Fruit fly (Drosophila melanogaster) whole organism, embryonic: ENCODE results near the gene CG43779.
A peak's percentile ranks its signal among the peaks of the same experiment; 100 is the strongest.

Source experiments
- Aef1 ChIP-seq: fragments of 200-800 bp; sonication (Bioruptor generic); IDR thresholded peaks from 3 replicates; pipeline ENCODE4 v1.3.6; 2022; ENCODE audit warnings: missing biosample characterization, missing genetic modification characterization
- Blimp-1 ChIP-seq: fragments of 200-800 bp; sonication (Bioruptor generic); optimal IDR thresholded peaks from 3 replicates; lab custom pipeline; 2018; ENCODE audit warnings: missing biosample characterization, missing genetic modification characterization, mild to moderate bottlenecking, moderate library complexity, missing genetic modification reagents
- BtbVII ChIP-seq: fragments of 200-800 bp; sonication (Bioruptor generic); optimal IDR thresholded peaks from 3 replicates; lab custom pipeline; 2017; ENCODE audit warnings: missing biosample characterization, mild to moderate bottlenecking, missing genetic modification characterization
- CG10431 ChIP-seq: fragments of 200-800 bp; sonication (Bioruptor generic); optimal IDR thresholded peaks from 3 replicates; lab custom pipeline; 2018; ENCODE audit warnings: missing biosample characterization, mild to moderate bottlenecking, missing genetic modification characterization
- CG11398 ChIP-seq: fragments of 200-800 bp; sonication (Bioruptor generic); optimal IDR thresholded peaks from 2 replicates; lab custom pipeline; 2016; ENCODE audit warnings: missing biosample characterization, missing genetic modification characterization
- CG12071 ChIP-seq: fragments of 200-800 bp; sonication (Bioruptor generic); optimal IDR thresholded peaks from 3 replicates; lab custom pipeline; 2018; ENCODE audit warnings: missing biosample characterization, mild to moderate bottlenecking, missing genetic modification characterization
- CG12104 ChIP-seq: fragments of 200-800 bp; sonication (Bioruptor generic); optimal IDR thresholded peaks from 3 replicates; lab custom pipeline; 2016; ENCODE audit warnings: missing biosample characterization, missing genetic modification characterization
- CG18262 ChIP-seq: fragments of 200-800 bp; optimal IDR thresholded peaks from 3 replicates; lab custom pipeline; 2019; ENCODE audit warnings: missing biosample characterization, mild to moderate bottlenecking, missing genetic modification characterization, moderate library complexity
- CG18619 ChIP-seq: fragments of 200-800 bp; sonication (Bioruptor generic); optimal IDR thresholded peaks from 3 replicates; lab custom pipeline; 2017; ENCODE audit warnings: missing biosample characterization, mild to moderate bottlenecking, missing genetic modification characterization
- CG32772 ChIP-seq: fragments of 200-800 bp; sonication (Bioruptor generic); IDR thresholded peaks from 2 replicates; pipeline ENCODE4 v1.3.6; 2022; ENCODE audit warnings: missing biosample characterization, missing genetic modification characterization
- CG34422 ChIP-seq: fragments of 200-800 bp; sonication (Bioruptor generic); IDR thresholded peaks from 3 replicates; pipeline ENCODE4 v1.3.6; 2022; ENCODE audit warnings: missing biosample characterization, missing genetic modification characterization
- CG42726 ChIP-seq: fragments of 200-800 bp; sonication (Bioruptor generic); IDR thresholded peaks from 2 replicates; pipeline ENCODE4 v1.3.6; 2022; ENCODE audit warnings: missing biosample characterization, missing genetic modification characterization; ENCODE audit not compliant: partially characterized antibody
- CG6175 ChIP-seq: fragments of 200-800 bp; sonication (Bioruptor generic); IDR thresholded peaks from 3 replicates; pipeline ENCODE4 v1.3.6; 2022; ENCODE audit warnings: missing biosample characterization, missing genetic modification characterization
- CG7556 ChIP-seq: fragments of 200-800 bp; sonication (Bioruptor generic); optimal IDR thresholded peaks from 2 replicates; lab custom pipeline; 2017; ENCODE audit warnings: missing biosample characterization, mild to moderate bottlenecking, missing genetic modification characterization
- Gug ChIP-seq: fragments of 200-800 bp; sonication (Bioruptor generic); IDR thresholded peaks from 4 replicates; pipeline ENCODE4 v1.3.6; 2022; ENCODE audit warnings: missing biosample characterization, missing genetic modification characterization
- H2.0 ChIP-seq: fragments of 200-800 bp; sonication (Bioruptor generic); IDR thresholded peaks from 2 replicates; pipeline ENCODE4 v1.3.6; 2022; ENCODE audit warnings: missing biosample characterization, missing genetic modification characterization
- HLHmδ ChIP-seq: fragments of 200-800 bp; sonication (Bioruptor generic); optimal IDR thresholded peaks from 2 replicates; lab custom pipeline; 2018; ENCODE audit warnings: missing biosample characterization, mild to moderate bottlenecking, missing genetic modification characterization, moderate library complexity
- Myb ChIP-seq: fragments of 200-800 bp; sonication (Bioruptor generic); optimal IDR thresholded peaks from 2 replicates; lab custom pipeline; 2016; ENCODE audit warnings: missing biosample characterization, missing genetic modification characterization
- Optix ChIP-seq: fragments of 200-800 bp; sonication (Bioruptor generic); IDR thresholded peaks from 3 replicates; pipeline ENCODE4 v1.3.6; 2022; ENCODE audit warnings: missing biosample characterization, missing genetic modification characterization
- Sry-δ ChIP-seq: fragments of 200-800 bp; sonication (Bioruptor generic); optimal IDR thresholded peaks from 2 replicates; lab custom pipeline; 2016; ENCODE audit warnings: missing biosample characterization, missing genetic modification characterization
- TFAM ChIP-seq: fragments of 200-800 bp; sonication (Bioruptor generic); optimal IDR thresholded peaks from 2 replicates; lab custom pipeline; 2017; ENCODE audit warnings: missing biosample characterization, missing genetic modification characterization, inconsistent platforms
- Xrp1 ChIP-seq: fragments of 200-800 bp; sonication (Bioruptor generic); IDR thresholded peaks from 2 replicates; pipeline ENCODE4 v1.3.6; 2022; ENCODE audit warnings: missing biosample characterization, missing genetic modification characterization
- ato ChIP-seq: fragments of 200-800 bp; sonication (Bioruptor generic); IDR thresholded peaks from 2 replicates; pipeline ENCODE4 v1.3.6; 2022; ENCODE audit warnings: missing biosample characterization, missing genetic modification characterization; ENCODE audit not compliant: partially characterized antibody
- bcd ChIP-seq: fragments of 200-800 bp; sonication (Bioruptor generic); optimal IDR thresholded peaks from 2 replicates; lab custom pipeline; 2017; ENCODE audit warnings: missing biosample characterization, mild to moderate bottlenecking, missing genetic modification characterization
- cad ChIP-seq: fragments of >200 bp; optimal IDR thresholded peaks from 2 replicates; lab custom pipeline; 2017; ENCODE audit warnings: missing biosample characterization, missing genetic modification characterization
- chinmo ChIP-seq: fragments of 200-800 bp; sonication (Bioruptor generic); IDR thresholded peaks from 4 replicates; pipeline ENCODE4 v1.3.6; 2022; ENCODE audit warnings: missing biosample characterization, missing genetic modification characterization; ENCODE audit not compliant: partially characterized antibody
- ci ChIP-seq: fragments of 200-800 bp; sonication (Bioruptor generic); IDR thresholded peaks from 3 replicates; pipeline ENCODE4 v1.3.6; 2022; ENCODE audit warnings: missing biosample characterization, missing genetic modification characterization
- corto ChIP-seq: fragments of 200-800 bp; sonication (Bioruptor generic); optimal IDR thresholded peaks from 2 replicates; lab custom pipeline; 2016; ENCODE audit warnings: missing biosample characterization, mild to moderate bottlenecking, missing genetic modification characterization, moderate library complexity
- dati ChIP-seq: fragments of 200-800 bp; sonication (Bioruptor generic); IDR thresholded peaks from 2 replicates; pipeline ENCODE4 v1.3.6; 2022; ENCODE audit warnings: missing biosample characterization, missing genetic modification characterization
- dmrt99B ChIP-seq: fragments of 200-800 bp; sonication (Bioruptor generic); optimal IDR thresholded peaks from 2 replicates; lab custom pipeline; 2018; ENCODE audit warnings: missing biosample characterization, mild to moderate bottlenecking, missing genetic modification characterization, moderate library complexity
- gem ChIP-seq: fragments of 200-800 bp; sonication (Bioruptor generic); optimal IDR thresholded peaks from 2 replicates; lab custom pipeline; 2019; ENCODE audit warnings: missing biosample characterization, mild to moderate bottlenecking, missing genetic modification characterization, moderate library complexity
- grn ChIP-seq: fragments of 200-800 bp; sonication (Bioruptor generic); optimal IDR thresholded peaks from 3 replicates; lab custom pipeline; 2017; ENCODE audit warnings: missing biosample characterization, missing genetic modification characterization
- hb ChIP-seq: fragments of 200-800 bp; sonication (Bioruptor generic); IDR thresholded peaks from 3 replicates; pipeline ENCODE4 v1.3.6; 2022; ENCODE audit warnings: missing biosample characterization, missing genetic modification characterization; ENCODE audit not compliant: partially characterized antibody
- hth ChIP-seq: fragments of >200 bp; optimal IDR thresholded peaks from 2 replicates; lab custom pipeline; 2017; ENCODE audit warnings: inconsistent platforms
- kay ChIP-seq: fragments of 200-800 bp; sonication (Bioruptor generic); optimal IDR thresholded peaks from 2 replicates; lab custom pipeline; 2016; ENCODE audit warnings: missing biosample characterization, missing genetic modification characterization
- klu ChIP-seq: fragments of 200-800 bp; sonication (Bioruptor generic); IDR thresholded peaks from 2 replicates; pipeline ENCODE4 v1.3.6; 2022; ENCODE audit warnings: missing biosample characterization, missing genetic modification characterization
- org-1 ChIP-seq: fragments of 200-800 bp; sonication (Bioruptor generic); optimal IDR thresholded peaks from 2 replicates; lab custom pipeline; 2017; ENCODE audit warnings: missing biosample characterization, missing genetic modification characterization
- otp ChIP-seq: fragments of 200-800 bp; sonication (Bioruptor generic); IDR thresholded peaks from 3 replicates; pipeline ENCODE4, ENCODE4 v1.3.6; 2022; ENCODE audit warnings: missing biosample characterization, missing genetic modification characterization
- pan ChIP-seq, 4 experiments: fragments of >200 bp in 3 of 4; fragments of 200-800 bp in 1 of 4; sonication (Bioruptor generic) in 1 of 4; optimal IDR thresholded peaks in 3 of 4; IDR thresholded peaks in 1 of 4; 2 replicates each; pipeline versions ENCODE4 v1.3.6 to Lab custom; 2017 to 2022; ENCODE audit warnings: missing biosample characterization in 2 of 4, missing genetic modification characterization in 2 of 4, mixed read lengths in 1 of 4
- pho ChIP-seq: fragments of 200-800 bp; sonication (Bioruptor generic); optimal IDR thresholded peaks from 2 replicates; lab custom pipeline; 2016; ENCODE audit warnings: missing biosample characterization, missing genetic modification characterization
- prd ChIP-seq, 3 experiments: fragments of >200 bp in 2 of 3; fragments of 200-800 bp in 1 of 3; sonication (Bioruptor generic) in 1 of 3; optimal IDR thresholded peaks in 2 of 3; IDR thresholded peaks in 1 of 3; 2 replicates in 2 of 3; 3 replicates in 1 of 3; pipeline versions ENCODE4 v1.3.6 to Lab custom; 2017 to 2022; ENCODE audit warnings: missing biosample characterization in 1 of 3, missing genetic modification characterization in 1 of 3
- rib ChIP-seq: fragments of 200-800 bp; sonication (Bioruptor generic); IDR thresholded peaks from 2 replicates; pipeline ENCODE4 v1.3.6; 2022; ENCODE audit warnings: missing biosample characterization, missing genetic modification characterization
- ro ChIP-seq: fragments of 200-800 bp; sonication (Bioruptor generic); IDR thresholded peaks from 2 replicates; pipeline ENCODE4 v1.3.6; 2022; ENCODE audit warnings: missing biosample characterization, missing genetic modification characterization
- run ChIP-seq: fragments of 200-800 bp; sonication (Bioruptor generic); optimal IDR thresholded peaks from 3 replicates; lab custom pipeline; 2018; ENCODE audit warnings: missing biosample characterization, mild to moderate bottlenecking, missing genetic modification characterization
- scrt ChIP-seq: fragments of 200-800 bp; sonication (Bioruptor generic); optimal IDR thresholded peaks from 2 replicates; lab custom pipeline; 2018; ENCODE audit warnings: missing biosample characterization, mild to moderate bottlenecking, missing genetic modification characterization, moderate library complexity
- stwl ChIP-seq: fragments of 200-800 bp; sonication (Bioruptor generic); optimal IDR thresholded peaks from 3 replicates; lab custom pipeline; 2018; ENCODE audit warnings: missing biosample characterization, mild to moderate bottlenecking, missing genetic modification characterization, moderate library complexity
- unc-4 ChIP-seq: fragments of 200-800 bp; sonication (Bioruptor generic); IDR thresholded peaks from 2 replicates; pipeline ENCODE4 v1.3.6; 2022; ENCODE audit warnings: missing biosample characterization, missing genetic modification characterization; ENCODE audit not compliant: partially characterized antibody
- wor ChIP-seq: fragments of 200-800 bp; sonication (Bioruptor generic); IDR thresholded peaks from 2 replicates; pipeline ENCODE4 v1.3.6; 2022; ENCODE audit warnings: missing biosample characterization, missing genetic modification characterization

The CG43779 gene

DNA sequence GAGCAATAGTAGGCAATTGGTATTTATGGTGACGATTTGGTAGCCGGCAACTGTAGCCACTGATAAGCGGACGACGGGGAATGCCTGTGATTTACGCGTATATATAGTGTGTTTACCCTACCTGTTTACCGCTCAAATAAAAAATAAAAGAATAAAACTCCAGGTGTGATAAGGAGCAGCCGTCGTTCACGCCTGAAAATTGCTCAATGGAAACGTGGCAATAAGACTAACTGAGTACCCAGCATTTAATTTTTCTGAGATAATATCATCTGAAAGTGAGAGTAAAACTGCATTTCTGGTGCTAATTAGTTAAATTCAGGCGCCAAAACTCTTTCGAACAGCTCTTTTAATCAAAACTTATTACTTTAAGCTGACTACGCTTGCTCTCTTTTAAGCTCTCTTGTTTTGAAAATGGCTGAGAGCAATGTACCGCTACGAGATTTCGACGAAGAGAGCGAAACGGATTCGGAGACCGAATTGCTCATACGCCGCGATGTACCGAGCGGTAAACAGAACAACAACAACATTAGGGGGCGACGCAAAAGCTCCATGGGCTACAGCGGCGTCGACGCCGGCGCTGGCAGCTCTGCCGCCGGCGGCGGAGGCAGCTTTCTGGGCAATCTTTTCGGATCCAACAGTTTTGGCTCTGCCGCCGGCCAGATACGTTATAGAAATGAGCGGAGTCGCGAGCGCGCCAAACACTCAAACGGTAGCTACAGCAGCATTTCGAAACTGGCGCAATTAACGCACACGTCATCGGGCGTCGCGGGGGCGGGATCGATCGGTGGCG, 16.1 kb downstream of the CG43779 start (continued):
- peak; percentile 71 for TF ChIP-seq CG12104
- no peak for TF ChIP-seq stwl (tag; lab: Kevin White, UChicago)
- TF ChIP-seq Aef1 (GFP tag; lab: Robert Waterston, UW) = no peak
- TF ChIP-seq dati (GFP tag; lab: Robert Waterston, UW) = 0 out of 2 replicates have a peak, but pooled peaks have one; percentile 20
- TF ChIP-seq Xrp1 (GFP tag; lab: Robert Waterston, UW) = peak; percentile 72
- TF ChIP-seq Optix (GFP tag; lab: Robert Waterston, UW) = peak; percentile 46; the same call in 1 of the 3 replicates
- peak; percentile 88 for TF ChIP-seq ci (GFP tag; lab: Robert Waterston, UW)
- peak; percentile 60 for TF ChIP-seq grn (GFP tag; lab: Kevin White, UChicago)
- TF ChIP-seq CG18262 (tag; lab: Kevin White, UChicago) = peak; percentile 48
- TF ChIP-seq CG12071 (GFP tag; lab: Kevin White, UChicago) = peak; percentile 96
- TF ChIP-seq CG7556 (GFP tag; lab: Kevin White, UChicago) = peak; percentile 55
- no peak for TF ChIP-seq ro (GFP tag; lab: Robert Waterston, UW)
- TF ChIP-seq wor (GFP tag; lab: Robert Waterston, UW) = no peak
- peak; percentile 88 for TF ChIP-seq CG18619
- TF ChIP-seq hth (lab: Kevin White, UChicago) = no peak
- TF ChIP-seq scrt (GFP tag; lab: Kevin White, UChicago) = peak; percentile 89
- no peak for TF ChIP-seq pan (optimal IDR thresholded peaks at IDR 0.05; lab: Kevin White, UChicago)
- peak in 1 of 2 experiments; percentile 61 for TF ChIP-seq pan (GFP tag; optimal IDR thresholded peaks at IDR 0.05 in 1 of 2, IDR thresholded peaks at IDR 0.05 in 1 of 2)
- no peak for TF ChIP-seq corto (GFP tag; lab: Kevin White, UChicago)
- TF ChIP-seq org-1 (GFP tag; lab: Kevin White, UChicago) = peak; percentile 72
- peak; percentile 69; the same call in 1 of the 2 replicates for TF ChIP-seq rib (GFP tag; lab: Robert Waterston, UW)
- peak; percentile 24 for TF ChIP-seq pho
- TF ChIP-seq CG34422 (GFP tag; lab: Robert Waterston, UW) = peak; percentile 83; the same call in 1 of the 3 replicates
- peak; percentile 79 for TF ChIP-seq dmrt99B
- no peak for TF ChIP-seq cad (GFP tag; lab: Kevin White, UChicago)
- TF ChIP-seq Myb (GFP tag; lab: Kevin White, UChicago) = no peak
- peak; percentile 68; the same call in 2 of the 3 replicates for TF ChIP-seq otp (GFP tag; lab: Robert Waterston, UW)
- TF ChIP-seq ato (GFP tag; lab: Robert Waterston, UW) = no peak; the same call in 1 of the 2 replicates
- peak; percentile 90 for TF ChIP-seq CG10431 (GFP tag; lab: Kevin White, UChicago)
- peak; percentile 95 for TF ChIP-seq chinmo
- TF ChIP-seq kay = peak; percentile 57
- TF ChIP-seq TFAM = no peak
- no peak for TF ChIP-seq hb
- TF ChIP-seq CG6175 (GFP tag; lab: Robert Waterston, UW) = peak; percentile 96
- TF ChIP-seq gem = peak; percentile 80
- TF ChIP-seq klu = no peak
- peak; percentile 47; the same call in 1 of the 2 replicates for TF ChIP-seq H2.0
- peak; percentile 55; the same call in 1 of the 2 replicates for TF ChIP-seq unc-4 (GFP tag; lab: Robert Waterston, UW)
- peak; percentile 93 for TF ChIP-seq Blimp-1 (GFP tag; lab: Kevin White, UChicago)
- TF ChIP-seq BtbVII = peak; percentile 89
- peak; percentile 81 for TF ChIP-seq CG42726 (GFP tag; lab: Robert Waterston, UW)
- TF ChIP-seq run (tag; lab: Kevin White, UChicago) = peak; percentile 64
- TF ChIP-seq CG11398 (GFP tag; lab: Kevin White, UChicago) = peak; percentile 64
- no peak for TF ChIP-seq CG32772
- TF ChIP-seq bcd = peak; percentile 61
- no peak for TF ChIP-seq Gug (GFP tag; lab: Robert Waterston, UW)
- TF ChIP-seq prd (optimal IDR thresholded peaks at IDR 0.05; lab: Kevin White, UChicago) = no peak
- TF ChIP-seq prd (GFP tag; IDR thresholded peaks at IDR 0.05; lab: Robert Waterston, UW) = peak; percentile 24; the same call in 1 of the 3 replicates
- TF ChIP-seq HLHmδ (GFP tag; lab: Kevin White, UChicago) = peak; percentile 53
- no peak for TF ChIP-seq Sry-δ
